Worm (Caenorhabditis elegans): ENCODE measurements around the gene mau-8.

The mau-8 gene

ce11 chrIV:13377716-13378115, at the start of gene mau-8:
TSS of gene mau-8 (plus strand) at chrIV:13378016.
- TF ChIP-seq dao-5 (tag; optimal IDR thresholded peaks at IDR 0.05) (no peak), W03F9.2 (tag; optimal IDR thresholded peaks at IDR 0.05) (no peak), him-1 (tag; optimal IDR thresholded peaks at IDR 0.05) (no peak)

DNA sequence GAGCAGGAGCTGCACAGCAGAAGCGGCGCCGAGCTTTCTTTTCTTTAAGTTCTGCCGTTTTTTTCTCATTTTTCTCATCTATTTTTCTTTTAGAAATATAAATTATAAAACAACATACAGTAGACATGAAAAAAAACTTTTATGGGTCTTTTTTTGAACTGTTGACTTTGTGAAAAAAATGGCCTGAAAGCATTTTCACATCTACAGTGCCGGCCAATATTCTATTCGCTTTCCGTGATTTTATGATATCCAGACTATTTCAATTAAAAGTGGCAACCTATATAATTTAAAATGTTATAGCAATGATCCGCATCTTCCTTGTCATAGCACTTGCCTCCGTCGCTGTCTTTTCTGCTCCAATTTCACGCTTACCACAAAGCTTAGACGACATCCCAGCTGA, 49.8 kb upstream of the mau-8 start, which contains the start of gene far-6:
Gene far-6 (plus strand): TSS at position 301 of the 400 bp plus-strand sequence.
- TF ChIP-seq dao-5 (tag; optimal IDR thresholded peaks at IDR 0.05) (no peak), W03F9.2 (tag; optimal IDR thresholded peaks at IDR 0.05) (no peak), him-1 (tag; optimal IDR thresholded peaks at IDR 0.05) (no peak)

DNA sequence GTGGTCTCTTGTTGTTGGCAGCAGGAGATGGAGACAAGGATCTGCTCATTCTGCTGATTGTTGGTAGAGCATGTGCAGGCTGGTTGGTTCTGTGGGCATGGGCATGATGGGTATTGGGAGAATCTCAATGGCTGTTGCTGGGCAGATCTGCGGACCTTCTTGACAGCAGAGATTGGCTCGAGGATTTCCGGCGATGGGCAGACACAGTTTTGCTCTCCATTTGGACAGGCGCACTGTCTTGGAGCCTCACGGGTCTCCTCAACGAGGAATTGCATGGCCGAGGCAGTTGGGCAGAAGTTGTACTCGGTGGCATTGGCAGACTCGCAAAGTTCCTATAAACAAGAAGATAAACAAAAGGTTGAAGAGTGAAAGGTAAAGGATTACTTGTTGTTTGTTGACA, 47.3 kb upstream of the mau-8 start:
- TF ChIP-seq him-1 (tag; optimal IDR thresholded peaks at IDR 0.05) (no peak), W03F9.2 (tag; optimal IDR thresholded peaks at IDR 0.05) (no peak), dao-5 (tag; optimal IDR thresholded peaks at IDR 0.05) (no peak)

DNA sequence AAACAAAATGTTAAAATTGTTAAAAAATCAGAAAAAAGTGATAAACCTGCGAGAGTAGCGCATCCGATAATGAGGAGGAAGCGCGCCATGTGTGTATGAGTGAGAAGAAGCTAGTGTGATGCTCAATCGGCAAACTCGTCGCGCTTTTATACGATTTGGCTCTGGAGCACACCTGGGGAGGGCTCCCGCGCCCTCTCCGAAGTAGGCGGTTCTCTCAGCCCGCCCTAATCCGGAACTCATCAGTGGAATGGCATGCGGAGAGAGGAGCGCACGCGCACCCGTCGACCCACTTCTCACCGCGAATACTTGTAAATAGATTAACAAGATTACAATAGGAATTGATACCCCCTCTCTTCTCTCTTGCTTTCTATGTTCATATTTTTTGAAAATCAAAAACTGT, 46.5 kb upstream of the mau-8 start, which contains the start of gene pqn-74:
Gene pqn-74 (minus strand): TSS at position 122 of the 400 bp plus-strand sequence.
- TF ChIP-seq dao-5 (tag; optimal IDR thresholded peaks at IDR 0.05) (no peak), him-1 (tag; optimal IDR thresholded peaks at IDR 0.05) (no peak), W03F9.2 (tag; optimal IDR thresholded peaks at IDR 0.05) (no peak)

- no peak for TF ChIP-seq him-1 (tag; optimal IDR thresholded peaks at IDR 0.05)
- no peak for TF ChIP-seq dao-5 (tag; optimal IDR thresholded peaks at IDR 0.05)
- TF ChIP-seq W03F9.2 (tag; optimal IDR thresholded peaks at IDR 0.05): no peak
Measured at ce11 chrIV:13334287-13334686, 43.5 kb upstream of the mau-8 start.

DNA sequence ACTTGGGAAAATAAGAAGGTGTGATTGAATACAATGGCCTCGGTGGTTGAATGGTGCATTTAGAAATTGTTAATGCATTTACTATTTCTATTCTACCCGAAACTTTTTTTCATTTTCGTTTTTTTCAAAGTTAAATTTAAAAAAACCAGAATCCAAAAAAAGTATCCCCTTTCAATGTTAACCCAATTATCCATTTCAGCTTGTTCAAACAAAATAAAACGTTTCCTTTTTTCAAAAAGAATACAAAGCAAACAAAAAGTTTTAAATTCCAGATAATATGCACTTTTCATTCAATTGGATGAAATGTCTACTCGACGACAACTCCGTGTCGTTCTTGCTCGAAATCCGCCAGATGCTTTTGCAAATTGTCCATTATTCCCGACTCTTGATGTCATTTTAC, 35.3 kb upstream of the mau-8 start, which contains the start of gene W02A2.5:
Gene W02A2.5 (plus strand): TSS at position 301 of the 400 bp plus-strand sequence.
- TF ChIP-seq dao-5 (tag; optimal IDR thresholded peaks at IDR 0.05): no peak
- no peak for TF ChIP-seq W03F9.2 (tag; optimal IDR thresholded peaks at IDR 0.05)
- no peak for TF ChIP-seq him-1 (tag; optimal IDR thresholded peaks at IDR 0.05)

DNA sequence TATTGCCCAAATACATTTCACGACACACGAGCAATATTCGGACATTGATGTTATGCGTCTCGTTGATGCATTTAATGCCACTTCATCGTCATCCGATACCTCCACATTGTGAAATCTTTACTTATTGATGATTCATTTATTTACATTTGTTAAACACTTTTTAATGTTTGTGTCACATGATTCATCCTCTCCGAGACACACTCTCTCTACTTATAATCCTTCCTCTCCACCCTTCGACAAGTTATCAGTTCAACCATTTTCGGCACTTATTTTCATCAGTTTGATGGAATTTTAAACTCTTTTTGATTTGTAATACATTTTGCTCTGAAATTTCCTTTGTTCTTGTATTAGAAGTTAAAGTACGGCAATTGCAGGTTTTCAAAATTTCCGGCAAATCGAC, 31.7 kb upstream of the mau-8 start:
- TF ChIP-seq W03F9.2 (tag; optimal IDR thresholded peaks at IDR 0.05) (no peak), dao-5 (tag; optimal IDR thresholded peaks at IDR 0.05) (no peak), him-1 (tag; optimal IDR thresholded peaks at IDR 0.05) (no peak)

- TF ChIP-seq him-1 (tag; optimal IDR thresholded peaks at IDR 0.05): no peak
- no peak for TF ChIP-seq W03F9.2 (tag; optimal IDR thresholded peaks at IDR 0.05)
- TF ChIP-seq dao-5 (tag; optimal IDR thresholded peaks at IDR 0.05): no peak
Measured at ce11 chrIV:13347232-13347715, 30.5 kb upstream of the mau-8 start, which contains the start of gene W02A2.9. TSS of gene W02A2.9 (plus strand) at chrIV:13347665.

DNA sequence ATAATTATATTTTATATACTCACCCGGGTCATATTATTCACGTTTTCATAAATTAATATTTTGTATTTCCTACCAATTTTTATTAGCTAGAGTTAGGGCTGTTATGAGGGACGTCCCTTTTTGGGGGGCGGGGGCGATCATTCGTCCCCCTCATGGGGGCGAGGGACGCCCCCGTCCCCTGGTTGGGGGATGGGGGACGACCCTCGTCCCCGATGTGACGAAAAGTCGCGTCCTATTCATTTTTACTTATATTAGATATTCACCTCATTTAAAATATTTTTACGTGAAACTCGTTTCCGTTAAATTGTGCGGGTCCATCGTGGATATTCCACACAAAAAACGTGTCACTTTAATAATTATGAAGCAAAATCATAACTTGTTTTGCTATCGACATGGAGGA, 29.2 kb upstream of the mau-8 start, which contains the start of gene W02A2.12:
Gene W02A2.12 (minus strand): TSS at position 240 of the 400 bp plus-strand sequence.
- TF ChIP-seq dao-5 (tag; optimal IDR thresholded peaks at IDR 0.05) (no peak), him-1 (tag; optimal IDR thresholded peaks at IDR 0.05) (no peak), W03F9.2 (tag; optimal IDR thresholded peaks at IDR 0.05) (no peak)

ce11 chrIV:13353143-13353773, 24.6 kb upstream of the mau-8 start, which contains the start of the genes rec-8 and mex-5:
TSS of gene rec-8 (minus strand) at chrIV:13353193.
TSS of gene mex-5 (plus strand) at chrIV:13353723.
- no peak for TF ChIP-seq dao-5 (tag; optimal IDR thresholded peaks at IDR 0.05)
- no peak for TF ChIP-seq him-1 (tag; optimal IDR thresholded peaks at IDR 0.05)
- peak; percentile 27 for TF ChIP-seq W03F9.2 (tag; optimal IDR thresholded peaks at IDR 0.05)

DNA sequence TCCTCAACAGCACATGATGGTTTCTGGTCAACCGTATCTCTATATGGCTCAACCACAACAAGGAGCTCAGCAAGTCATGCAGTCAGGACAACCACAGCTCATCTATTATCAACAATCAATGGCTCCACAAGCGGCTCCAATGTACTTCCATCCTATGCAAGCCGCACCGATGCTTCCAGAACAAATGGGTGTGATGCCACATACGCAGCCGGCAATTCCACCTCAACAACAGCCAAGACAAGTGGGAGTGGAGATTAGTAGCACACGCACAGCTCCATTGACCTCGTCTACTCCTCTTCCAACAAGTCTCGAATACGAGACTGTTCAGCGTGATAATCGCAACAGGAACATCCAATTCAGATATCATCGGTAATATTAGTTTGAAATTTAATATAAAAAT, 23.8 kb upstream of the mau-8 start:
- TF ChIP-seq him-1 (tag; optimal IDR thresholded peaks at IDR 0.05) (no peak), dao-5 (tag; optimal IDR thresholded peaks at IDR 0.05) (no peak), W03F9.2 (tag; optimal IDR thresholded peaks at IDR 0.05) (no peak)

DNA sequence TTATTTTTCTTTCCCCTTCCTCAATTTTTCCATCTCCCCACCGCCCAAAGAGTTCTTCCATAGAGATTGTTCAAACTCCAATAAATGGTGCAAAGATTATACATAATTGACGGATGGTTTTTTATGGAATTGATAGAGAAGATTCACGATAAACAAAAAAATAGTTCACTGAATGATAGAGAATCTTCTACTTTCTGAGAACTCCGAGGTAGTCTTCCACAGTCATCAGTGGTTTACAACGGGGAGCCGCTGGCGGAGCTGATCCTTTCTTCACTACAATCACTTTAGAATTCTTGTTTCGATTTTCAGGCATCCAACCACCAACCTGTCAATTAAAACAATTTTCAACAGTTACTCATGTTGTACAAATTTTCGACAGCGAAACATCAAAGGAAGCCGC, 21.8 kb upstream of the mau-8 start:
- no peak for TF ChIP-seq W03F9.2 (tag; optimal IDR thresholded peaks at IDR 0.05)
- TF ChIP-seq dao-5 (tag; optimal IDR thresholded peaks at IDR 0.05): no peak
- TF ChIP-seq him-1 (tag; optimal IDR thresholded peaks at IDR 0.05): no peak

DNA sequence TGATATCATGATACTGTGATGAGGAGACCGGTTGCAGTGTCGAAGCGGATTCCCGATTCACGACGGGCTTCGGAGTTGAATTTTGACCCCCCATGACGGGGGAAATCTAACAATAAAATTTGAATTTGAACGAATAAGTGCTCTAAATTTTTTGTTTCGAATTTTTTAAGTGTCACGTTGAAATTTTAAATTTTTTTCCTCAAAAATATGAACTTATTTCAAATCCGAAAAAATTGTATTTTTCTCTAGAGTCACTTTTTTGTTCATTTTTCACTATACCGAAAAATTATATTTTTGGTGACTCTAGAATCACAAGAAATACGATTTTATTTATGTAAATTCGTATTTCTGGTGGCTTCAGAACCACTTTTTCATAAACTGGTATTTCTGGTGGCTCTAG, 19.3 kb upstream of the mau-8 start, which contains the start of gene W02A2.8:
Gene W02A2.8 (minus strand): TSS at position 101 of the 400 bp plus-strand sequence.
- TF ChIP-seq dao-5 (tag; optimal IDR thresholded peaks at IDR 0.05) (no peak), him-1 (tag; optimal IDR thresholded peaks at IDR 0.05) (no peak), W03F9.2 (tag; optimal IDR thresholded peaks at IDR 0.05) (no peak)

DNA sequence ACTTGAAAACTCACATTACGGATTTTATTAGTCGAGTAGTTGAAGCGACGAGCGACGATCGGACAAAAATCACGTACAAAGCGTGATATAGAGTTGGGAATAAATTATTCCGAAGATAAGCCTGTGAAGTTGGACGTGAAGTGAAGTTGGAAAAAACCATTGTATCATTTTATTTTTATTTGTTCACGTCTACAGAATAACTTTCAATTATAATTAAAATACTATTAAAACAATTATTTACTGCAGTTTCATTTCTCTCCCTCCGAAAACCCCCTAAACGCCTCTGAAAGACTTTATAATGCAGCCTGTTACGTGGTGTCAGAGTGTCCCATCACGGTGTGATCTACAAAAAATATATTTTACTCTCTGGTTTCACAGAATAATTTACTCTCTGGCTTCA, 17.7 kb upstream of the mau-8 start, which contains the start of gene Y62E10A.3:
Gene Y62E10A.3 (minus strand): TSS at position 101 of the 400 bp plus-strand sequence.
- TF ChIP-seq him-1 (tag; optimal IDR thresholded peaks at IDR 0.05) (no peak), W03F9.2 (tag; optimal IDR thresholded peaks at IDR 0.05) (no peak), dao-5 (tag; optimal IDR thresholded peaks at IDR 0.05) (no peak)

Data from whole organism, L4/young adult.